Fruit fly (Drosophila melanogaster): ENCODE data around the gene Alg1.

- TF ChIP-seq CG8478 (optimal IDR thresholded peaks at IDR 0.05) (no peak), CTCF (optimal IDR thresholded peaks at IDR 0.05) (no peak)
Measured at dm6 chr3R:17809014-17809413, 1.9 kb downstream of the Alg1 start, which contains the start of gene Odj.

Data from S2 (cell line).